Worm (Caenorhabditis elegans) whole organism, midembryonic: ENCODE measurements around the gene Y39B6A.5.

ENCODE experiments used
- med-1 ChIP-seq: sonication (generic microtip); optimal IDR thresholded peaks from 2 replicates; lab custom pipeline; 2017; ENCODE audit warnings: missing genetic modification characterization, mild to moderate bottlenecking, missing compliant biosample characterization, antibody characterized with exemption, missing genetic modification reagents; ENCODE audit not compliant: insufficient read depth
- ref-1 ChIP-seq: fragments of 200-800 bp; sonication (Bioruptor generic); conservative IDR thresholded peaks from 2 replicates; pipeline ENCODE4 v1.3.6; 2022; ENCODE audit warnings: missing genetic modification reagents, missing genetic modification characterization, missing compliant biosample characterization
- tab-1 ChIP-seq: fragments of 200-800 bp; sonication (Bioruptor generic); IDR thresholded peaks from 2 replicates; pipeline ENCODE4 v1.3.6; 2022; ENCODE audit warnings: missing genetic modification characterization, missing compliant biosample characterization

- TF ChIP-seq tab-1 (GFP tag; lab: Robert Waterston, UW), result no peak
- no peak for TF ChIP-seq ref-1 (GFP tag; lab: Robert Waterston, UW)
- no peak for TF ChIP-seq med-1 (GFP tag; lab: Kevin White, UChicago)
Observed at ce11 chrV:19119260-19119659, 39.4 kb downstream of the Y39B6A.5 start, which contains the start of gene Y39B6A.13.
